Fruit fly (Drosophila melanogaster) S2 (cell line): ENCODE results near the gene Hakai.

Experiments used
- CG8478 ChIP-seq: fragments of >200 bp; optimal IDR thresholded peaks from 2 replicates; lab custom pipeline; 2018
- CTCF ChIP-seq, 2 experiments: fragments of >200 bp; optimal IDR thresholded peaks; 2 replicates each; lab custom pipeline; 2018

The Hakai gene

DNA sequence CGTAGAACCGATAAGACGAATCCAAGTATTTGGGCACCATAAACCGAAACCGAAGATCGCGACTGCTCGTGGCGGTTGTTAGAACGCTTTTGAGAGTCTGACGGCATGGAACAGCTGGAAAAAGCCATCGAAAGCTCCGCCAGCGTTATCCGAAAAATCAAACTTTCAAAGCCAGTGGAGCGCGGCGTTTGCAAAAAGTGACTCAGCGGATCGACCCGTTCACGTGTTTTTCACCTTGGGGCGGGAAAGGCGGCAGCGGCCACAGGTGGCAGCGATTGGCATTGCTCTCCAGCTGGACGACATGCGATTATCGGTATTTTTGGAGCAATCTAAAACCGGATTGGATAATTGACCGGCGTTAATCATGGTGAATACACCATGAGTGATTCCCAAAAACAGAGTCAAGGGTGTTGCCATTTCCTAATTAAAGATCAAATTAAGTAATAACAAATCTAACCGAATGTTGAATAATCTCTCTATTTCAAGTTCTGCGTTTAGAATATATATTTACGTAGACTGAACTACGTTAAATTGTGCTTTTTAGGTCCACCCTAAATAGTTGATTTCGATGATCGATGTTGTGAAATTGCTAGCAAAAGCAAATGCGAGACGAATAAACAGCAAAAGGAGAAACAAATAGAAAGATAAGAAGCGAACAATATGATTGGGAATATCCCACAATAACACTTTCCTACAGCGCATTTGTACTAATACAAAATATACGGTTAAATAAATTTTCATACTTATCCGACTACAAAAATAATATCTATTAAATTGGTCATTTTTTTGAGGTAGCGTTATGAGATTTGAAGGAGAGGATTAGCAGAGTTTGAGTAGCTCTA is 35.2 kb downstream of the Hakai start, which contains the start of gene CG10337:
Gene CG10337 (minus strand): TSS at position 91 of the 842 bp plus-strand sequence.
- no peak for TF ChIP-seq CTCF (optimal IDR thresholded peaks at IDR 0.05; lab: Kevin White, UChicago)

DNA sequence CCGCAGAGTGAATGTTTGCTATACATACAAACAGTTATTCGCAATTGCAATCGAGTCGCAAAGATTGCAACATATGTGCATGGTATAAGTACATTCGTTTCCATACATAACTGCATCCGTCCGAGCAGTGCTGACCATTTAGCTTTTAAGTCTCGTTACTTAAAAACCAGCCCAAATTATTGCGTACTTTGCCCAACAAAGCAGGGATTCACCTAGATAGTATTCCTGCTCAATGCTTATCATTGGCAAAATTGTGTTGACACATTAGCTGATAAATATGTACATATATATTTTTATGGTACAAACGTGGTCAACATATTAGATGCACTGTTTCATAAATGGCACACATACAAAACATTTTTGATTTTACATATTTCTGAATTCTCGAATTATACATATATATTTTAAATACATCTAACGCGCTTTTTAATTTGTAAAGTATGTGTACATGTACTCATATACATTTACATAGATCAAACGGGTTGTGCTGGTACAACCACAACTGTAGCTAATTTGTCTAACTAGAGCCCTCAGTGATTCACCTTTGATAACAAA is 39.2 kb downstream of the Hakai start:
- TF ChIP-seq CG8478 (no peak), CTCF (optimal IDR thresholded peaks at IDR 0.05; lab: Kevin White, UChicago) (no peak)

DNA sequence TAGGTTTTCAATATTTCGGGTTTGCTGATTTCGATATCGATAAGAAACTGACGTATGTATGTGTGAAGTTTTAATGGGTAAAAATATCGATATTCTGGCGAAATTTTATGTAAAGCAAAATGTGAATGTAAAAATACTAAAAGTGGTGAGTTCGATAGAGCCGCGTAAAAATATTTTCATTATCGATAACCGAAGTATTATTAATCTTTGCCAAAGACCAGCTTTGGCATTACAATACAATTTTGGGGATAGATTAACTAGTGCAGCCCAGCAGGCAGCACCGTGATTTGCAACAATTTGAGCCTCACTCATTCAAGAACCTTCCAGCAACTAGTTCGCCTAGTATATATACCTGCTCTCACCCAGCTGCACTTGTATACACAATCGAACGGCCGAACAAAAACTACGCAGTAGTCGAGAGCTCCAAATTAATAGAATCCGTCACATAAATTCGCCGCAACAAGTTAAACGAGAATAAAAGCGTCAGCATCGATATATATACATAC is 40.0 kb downstream of the Hakai start:
- no peak for TF ChIP-seq CG8478
- no peak for TF ChIP-seq CTCF (optimal IDR thresholded peaks at IDR 0.05; lab: Kevin White, UChicago)

DNA sequence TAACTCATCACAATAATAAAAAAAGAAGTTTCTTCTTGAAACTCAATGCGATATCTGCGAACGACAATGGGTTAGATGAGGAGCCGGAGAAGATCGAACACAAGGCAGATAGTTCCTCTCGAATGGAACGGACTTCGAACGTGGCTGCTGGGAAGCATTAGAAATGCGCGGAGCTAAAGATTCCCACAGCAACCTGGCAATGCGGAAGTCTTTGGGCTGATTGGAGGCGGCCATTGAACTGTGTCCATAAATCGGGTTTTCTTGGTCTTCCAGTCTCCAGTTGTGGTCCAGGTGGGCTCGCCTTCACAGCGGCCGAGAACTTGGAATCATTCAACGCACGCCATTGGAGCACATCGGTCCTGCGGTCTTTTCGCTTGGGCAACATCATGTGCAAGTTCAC is 42.0 kb downstream of the Hakai start, which contains the start of gene CG13081:
Gene CG13081 (plus strand): TSS at position 301 of the 400 bp plus-strand sequence.
- TF ChIP-seq CG8478 (no peak), CTCF (optimal IDR thresholded peaks at IDR 0.05; lab: Kevin White, UChicago) (no peak)

DNA sequence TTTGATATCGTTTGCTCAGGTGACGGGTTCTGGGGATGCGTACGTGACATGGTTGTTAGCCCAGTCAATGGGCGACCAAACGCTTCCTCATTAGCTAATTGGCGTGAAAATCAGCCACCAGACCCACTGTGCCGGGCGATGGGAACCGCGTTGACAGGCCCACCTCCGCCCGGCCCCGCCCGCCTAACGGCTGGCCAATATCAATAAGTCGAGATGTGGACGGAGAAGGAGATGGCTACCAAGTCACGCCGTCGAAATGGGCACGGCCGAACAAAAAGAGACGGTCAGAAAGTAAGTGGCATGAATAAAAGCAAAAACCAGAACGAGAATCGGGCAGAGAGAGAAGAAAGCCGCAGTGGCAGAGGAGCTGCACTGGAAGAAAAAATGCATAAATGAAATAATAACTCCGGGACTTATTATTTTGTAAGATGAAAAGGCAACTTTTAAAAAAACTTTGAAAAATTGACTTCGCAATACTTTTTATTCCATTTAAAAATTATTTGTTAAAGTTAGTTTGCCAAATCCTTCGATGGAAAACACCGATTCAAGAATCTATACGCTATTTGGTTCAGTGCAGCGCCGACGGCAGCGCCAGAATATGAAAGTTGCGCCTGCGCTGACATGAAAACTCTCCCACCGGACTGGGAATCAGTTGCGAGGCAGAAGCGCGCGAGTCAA is 44.4 kb downstream of the Hakai start, which contains the start of gene CG13082:
Gene CG13082 (plus strand): TSS at position 647 of the 678 bp plus-strand sequence.
- TF ChIP-seq CTCF (optimal IDR thresholded peaks at IDR 0.05; lab: Kevin White, UChicago) (no peak), CG8478 (no peak)

DNA sequence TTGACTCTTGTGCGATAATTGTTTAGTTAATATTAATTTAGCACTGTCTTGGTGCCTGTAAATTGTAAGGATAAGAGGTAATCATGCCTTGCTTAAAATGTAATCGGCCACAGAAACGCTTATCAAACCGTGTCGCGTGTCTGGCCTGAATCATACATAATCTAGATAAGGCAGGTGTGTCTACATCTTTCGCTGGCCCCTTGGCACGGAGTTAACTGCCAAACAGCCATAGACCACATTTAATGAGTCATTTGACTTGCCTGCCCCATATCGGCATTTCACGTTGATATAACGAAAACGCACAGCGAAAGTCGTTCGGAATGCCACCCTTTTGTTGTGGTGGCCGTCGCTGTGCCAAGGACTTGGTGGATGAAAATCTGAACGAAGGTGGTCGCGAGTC is 47.0 kb downstream of the Hakai start, which contains the start of gene CG31697:
Gene CG31697 (plus strand): TSS at position 215 of the 400 bp plus-strand sequence.
- TF ChIP-seq CG8478 (no peak), CTCF (optimal IDR thresholded peaks at IDR 0.05; lab: Kevin White, UChicago) (no peak)

DNA sequence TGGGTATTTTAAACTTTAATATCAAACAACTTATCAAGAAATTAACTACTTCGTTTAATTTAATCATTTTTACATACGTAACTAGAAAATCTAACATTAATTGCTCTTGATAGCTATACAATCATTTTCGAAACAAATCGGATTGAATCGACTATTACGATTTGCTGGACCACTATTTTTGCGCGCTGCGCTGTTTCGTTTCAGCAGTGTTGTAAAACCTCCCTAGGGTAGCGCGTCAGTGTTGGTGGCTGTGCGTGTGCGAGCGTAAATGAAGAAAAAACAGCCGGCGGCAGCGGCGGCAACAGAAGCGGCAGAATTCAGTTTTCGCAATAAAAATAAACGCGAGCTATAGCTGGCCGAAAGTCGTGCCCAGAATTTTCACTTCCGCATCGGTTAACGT is 49.0 kb downstream of the Hakai start, which contains the start of gene CG33116:
Gene CG33116 (plus strand): TSS at position 233 of the 400 bp plus-strand sequence.
- TF ChIP-seq CTCF (optimal IDR thresholded peaks at IDR 0.05; lab: Kevin White, UChicago) (no peak), CG8478 (no peak)
